Fruit fly (Drosophila melanogaster): Measurements from ENCODE around the gene CG13855.

CG13855 gene

dm6 chr3R:22400246-22400645 lies 5.5 kb upstream of the CG13855 start (continued):
- TF ChIP-seq Dbx (GFP tag; IDR thresholded peaks at IDR 0.05) (peak; percentile 51; the same call in 2 of the 3 replicates), Med (GFP tag) (peak; percentile 52), CG3847 (GFP tag; IDR thresholded peaks at IDR 0.05) (peak; percentile 40; the same call in 1 of the 2 replicates), hkb (optimal IDR thresholded peaks at IDR 0.05) (no peak), hkb (GFP tag; IDR thresholded peaks at IDR 0.05) (peak; percentile 51; the same call in 1 of the 2 replicates), NFAT (GFP tag; IDR thresholded peaks at IDR 0.05) (peak; percentile 60), CG10979 (tag; optimal IDR thresholded peaks at IDR 0.05) (peak; percentile 42), Nf-YC (tag; optimal IDR thresholded peaks at IDR 0.05) (no peak), Rfx (GFP tag; IDR thresholded peaks at IDR 0.05) (peak; percentile 80), hb (GFP tag; IDR thresholded peaks at IDR 0.05; ENCODE audit: partially characterized antibody) (no peak), CG13624 (GFP tag; optimal IDR thresholded peaks at IDR 0.05) (no peak), ase (GFP tag; IDR thresholded peaks at IDR 0.05) (no peak), sima (GFP tag; optimal IDR thresholded peaks at IDR 0.05) (no peak), Drgx (GFP tag; IDR thresholded peaks at IDR 0.05) (peak; percentile 68), Ptx1 (GFP tag; IDR thresholded peaks at IDR 0.05) (peak; percentile 58), fd96Cb (tag; optimal IDR thresholded peaks at IDR 0.05) (peak; percentile 18), CG12391 (tag; optimal IDR thresholded peaks at IDR 0.05) (peak; percentile 5), CG14014 (GFP tag; IDR thresholded peaks at IDR 0.05) (peak; percentile 29; the same call in 1 of the 2 replicates), CG14710 (tag; optimal IDR thresholded peaks at IDR 0.05) (no peak), CG13775 (GFP tag; optimal IDR thresholded peaks at IDR 0.05) (peak; percentile 14), Abd-B (GFP tag; optimal IDR thresholded peaks at IDR 0.05) (peak; percentile 30), Taf1 (GFP tag; IDR thresholded peaks at IDR 0.05) (peak; percentile 55), sens (GFP tag) (peak; percentile 65), tin (GFP tag; optimal IDR thresholded peaks at IDR 0.05) (peak; percentile 3), tap (tag; optimal IDR thresholded peaks at IDR 0.05) (no peak), CG10959 (GFP tag; IDR thresholded peaks at IDR 0.05) (peak; percentile 17; the same call in 1 of the 2 replicates), CG17829 (tag; optimal IDR thresholded peaks at IDR 0.05) (peak; percentile 6), MBD-R2 (GFP tag; IDR thresholded peaks at IDR 0.05) (no peak), CG13894 (tag; optimal IDR thresholded peaks at IDR 0.05) (no peak), lmd (GFP tag; IDR thresholded peaks at IDR 0.05) (peak; percentile 71), CG2889 (GFP tag; IDR thresholded peaks at IDR 0.05) (0 out of 3 replicates have a peak, but pooled peaks have one; percentile 8), CG10147 (GFP tag; optimal IDR thresholded peaks at IDR 0.05) (no peak), CG12104 (GFP tag; optimal IDR thresholded peaks at IDR 0.05) (no peak), vvl (GFP tag; IDR thresholded peaks at IDR 0.05) (peak; percentile 67; the same call in 1 of the 2 replicates), Ets65A (GFP tag) (peak; percentile 16), CoRest (tag; optimal IDR thresholded peaks at IDR 0.05) (peak; percentile 18), CG17802 (tag; optimal IDR thresholded peaks at IDR 0.05) (no peak), CTCF (GFP tag; optimal IDR thresholded peaks at IDR 0.05) (no peak), CG18476 (GFP tag; optimal IDR thresholded peaks at IDR 0.05) (peak; percentile 14), trem (tag; optimal IDR thresholded peaks at IDR 0.05) (peak; percentile 15), CG9727 (GFP tag; optimal IDR thresholded peaks at IDR 0.05) (peak; percentile 37), lilli (GFP tag; optimal IDR thresholded peaks at IDR 0.05) (peak; percentile 39), CG14667 (GFP tag; IDR thresholded peaks at IDR 0.05) (0 out of 2 replicates have a peak, but pooled peaks have one; percentile 15), Kr (GFP tag; optimal IDR thresholded peaks at IDR 0.05) (no peak), CG10267 (tag; optimal IDR thresholded peaks at IDR 0.05) (peak; percentile 29), BtbVII (GFP tag; optimal IDR thresholded peaks at IDR 0.05) (no peak), Atf6 (GFP tag; IDR thresholded peaks at IDR 0.05) (peak; percentile 49; the same call in 1 of the 2 replicates), jumu (GFP tag; optimal IDR thresholded peaks at IDR 0.05) (no peak), tgo (GFP tag; IDR thresholded peaks at IDR 0.05) (peak; percentile 21; the same call in 1 of the 3 replicates), CG33213 (GFP tag; optimal IDR thresholded peaks at IDR 0.05) (no peak), sob (GFP tag; IDR thresholded peaks at IDR 0.05) (0 out of 2 replicates have a peak, but pooled peaks have one; percentile 29), H15 (GFP tag; IDR thresholded peaks at IDR 0.05) (peak; percentile 14; the same call in 1 of the 3 replicates), CG3838 (GFP tag; optimal IDR thresholded peaks at IDR 0.05) (no peak)
